Worm (Caenorhabditis elegans) whole organism, L4 larva: Measurements from ENCODE around the gene Y48C3A.14.

Source experiments
- F49E8.2 ChIP-seq: sonication (generic microtip); optimal IDR thresholded peaks from 2 replicates; lab custom pipeline; 2016; ENCODE audit warnings: missing compliant biosample characterization, mild to moderate bottlenecking, missing genetic modification characterization, borderline replicate concordance
- ZK337.2 ChIP-seq: fragments of 200-800 bp; sonication (Bioruptor generic); IDR thresholded peaks from 2 replicates; pipeline ENCODE4 v1.3.6; 2022; ENCODE audit warnings: missing genetic modification reagents, missing genetic modification characterization, missing compliant biosample characterization
- ceh-20 ChIP-seq: fragments of 200-800 bp; sonication (Bioruptor generic); IDR thresholded peaks from 2 replicates; pipeline ENCODE4 v1.3.6; 2022; ENCODE audit warnings: missing genetic modification reagents, missing genetic modification characterization, missing compliant biosample characterization
- ceh-28 ChIP-seq: fragments of 150-350 bp; optimal IDR thresholded peaks from 2 replicates; lab custom pipeline; 2014; ENCODE audit warnings: missing biosample characterization, missing genetic modification reagents, missing genetic modification characterization
- ceh-62 ChIP-seq: sonication (generic microtip); optimal IDR thresholded peaks from 2 replicates; lab custom pipeline; 2017; ENCODE audit warnings: missing biosample characterization, missing genetic modification characterization
- daf-16 ChIP-seq, 3 experiments: sonication (generic microtip); optimal IDR thresholded peaks; 2 replicates each; lab custom pipeline; 2016 to 2017; ENCODE audit warnings: missing genetic modification characterization in 3 of 3, missing genetic modification reagents in 3 of 3, mild to moderate bottlenecking in 2 of 3, missing compliant biosample characterization in 2 of 3, missing biosample characterization in 1 of 3, moderate library complexity in 1 of 3
- egl-43 ChIP-seq: fragments of 200-800 bp; sonication (Bioruptor generic); IDR thresholded peaks from 2 replicates; pipeline ENCODE4 v1.3.6; 2022; ENCODE audit warnings: missing genetic modification reagents, missing genetic modification characterization, missing compliant biosample characterization
- fkh-10 ChIP-seq: fragments of 150-350 bp; optimal IDR thresholded peaks from 2 replicates; lab custom pipeline; 2014; ENCODE audit warnings: missing biosample characterization, missing genetic modification reagents, missing genetic modification characterization
- hif-1 ChIP-seq, 2 experiments: sonication (generic microtip); optimal IDR thresholded peaks; 2 replicates each; lab custom pipeline; 2016 to 2017; ENCODE audit warnings: missing compliant biosample characterization in 2 of 2, missing genetic modification characterization in 2 of 2, missing genetic modification reagents in 2 of 2, missing genotype in 2 of 2, mild to moderate bottlenecking in 1 of 2
- hlh-11 ChIP-seq: fragments of 200-800 bp; sonication (Bioruptor generic); optimal IDR thresholded peaks from 2 replicates; lab custom pipeline; 2018; ENCODE audit warnings: mild to moderate bottlenecking, missing genetic modification characterization, missing compliant biosample characterization
- lin-15B ChIP-seq: fragments of 150-350 bp; sonication (generic microtip); optimal IDR thresholded peaks from 3 replicates; lab custom pipeline; 2014; ENCODE audit warnings: missing biosample characterization, missing genetic modification characterization
- lin-29 ChIP-seq: fragments of 200-800 bp; sonication (Bioruptor generic); IDR thresholded peaks from 2 replicates; pipeline ENCODE4 v1.3.6; 2022; ENCODE audit warnings: missing genetic modification reagents, missing genetic modification characterization, missing compliant biosample characterization
- lin-38 ChIP-seq: fragments of 200-800 bp; sonication (Bioruptor generic); IDR thresholded peaks from 2 replicates; pipeline ENCODE4 v1.3.6; 2022; ENCODE audit warnings: missing genetic modification reagents, missing genetic modification characterization, missing compliant biosample characterization
- lir-3 ChIP-seq: sonication (generic microtip); optimal IDR thresholded peaks from 2 replicates; lab custom pipeline; 2016; ENCODE audit warnings: mild to moderate bottlenecking, missing genetic modification characterization, missing compliant biosample characterization
- lsy-2 ChIP-seq, 2 experiments: fragments of 150-350 bp in 1 of 2; sonication (generic microtip) in 1 of 2; optimal IDR thresholded peaks; 2 replicates each; lab custom pipeline; 2014 to 2017; ENCODE audit warnings: missing biosample characterization in 2 of 2, missing genetic modification characterization in 2 of 2
- madf-5 ChIP-seq, 2 experiments: fragments of 200-800 bp; sonication (Bioruptor generic); IDR thresholded peaks; 2 replicates each; pipeline ENCODE4 v1.3.6; 2022; ENCODE audit warnings: missing compliant biosample characterization in 2 of 2, missing genetic modification characterization in 2 of 2
- mdl-1 ChIP-seq, 2 experiments: fragments of 150-350 bp in 1 of 2; sonication (generic microtip) in 1 of 2; optimal IDR thresholded peaks; 2 replicates each; lab custom pipeline; 2014 to 2017; ENCODE audit warnings: missing biosample characterization in 2 of 2, missing genetic modification characterization in 2 of 2
- mdt-29 ChIP-seq: fragments of 200-800 bp; sonication (Bioruptor generic); IDR thresholded peaks from 2 replicates; pipeline ENCODE4 v1.3.6; 2022; ENCODE audit warnings: missing genetic modification reagents, missing genetic modification characterization, missing compliant biosample characterization
- mes-2 ChIP-seq: sonication (generic microtip); optimal IDR thresholded peaks from 2 replicates; lab custom pipeline; 2016; ENCODE audit warnings: missing genotype, mild to moderate bottlenecking, missing genetic modification characterization, missing compliant biosample characterization; ENCODE audit not compliant: poor library complexity, severe bottlenecking
- nhr-10 ChIP-seq: fragments of 150-350 bp; optimal IDR thresholded peaks from 2 replicates; lab custom pipeline; 2014; ENCODE audit warnings: missing biosample characterization, missing genetic modification characterization
- nhr-102 ChIP-seq: sonication (generic microtip); optimal IDR thresholded peaks from 2 replicates; lab custom pipeline; 2016; ENCODE audit warnings: mild to moderate bottlenecking, missing genetic modification characterization, moderate library complexity, missing compliant biosample characterization
- nhr-28 ChIP-seq: fragments of 150-350 bp; optimal IDR thresholded peaks from 2 replicates; lab custom pipeline; 2014; ENCODE audit warnings: missing biosample characterization, missing genetic modification characterization
- nhr-77 ChIP-seq: fragments of 150-350 bp; optimal IDR thresholded peaks from 2 replicates; lab custom pipeline; 2014; ENCODE audit warnings: missing biosample characterization, missing genetic modification characterization
- pha-4 ChIP-seq, 2 experiments: fragments of 150-350 bp in 1 of 2; fragments of 200-800 bp in 1 of 2; sonication (Bioruptor generic) in 1 of 2; IDR thresholded peaks in 1 of 2; optimal IDR thresholded peaks in 1 of 2; 2 replicates each; pipeline versions ENCODE4 v1.3.6 to Lab custom; 2014 to 2022; ENCODE audit warnings: missing genetic modification characterization in 2 of 2, missing genetic modification reagents in 2 of 2, missing biosample characterization in 1 of 2, missing compliant biosample characterization in 1 of 2
- pqm-1 ChIP-seq: sonication (generic microtip); optimal IDR thresholded peaks from 2 replicates; lab custom pipeline; 2017; ENCODE audit warnings: missing biosample characterization, missing genetic modification characterization
- set-16 ChIP-seq: fragments of 200-800 bp; sonication (Bioruptor generic); IDR thresholded peaks from 2 replicates; pipeline ENCODE4 v1.3.6; 2022; ENCODE audit warnings: missing genetic modification reagents, missing genetic modification characterization, missing compliant biosample characterization

Gene Y48C3A.14

DNA sequence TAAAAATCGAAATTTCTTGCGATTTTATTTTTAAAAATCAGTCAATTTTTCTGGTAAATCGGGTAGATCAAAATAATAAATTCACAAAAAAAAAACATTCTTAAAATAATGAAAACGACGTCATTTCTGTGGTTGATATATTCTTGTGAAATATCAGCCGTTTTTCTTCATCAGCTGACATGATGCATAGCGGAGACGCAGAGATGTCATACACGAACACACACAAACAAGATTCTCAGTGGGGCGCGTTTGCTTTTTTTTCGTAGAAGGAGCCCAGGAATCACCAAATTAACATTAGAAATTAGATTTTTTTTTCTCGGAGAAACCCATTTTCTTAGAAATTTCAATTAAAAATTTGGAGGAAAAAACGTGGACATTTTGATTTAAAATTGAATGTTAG lies 58.1 kb downstream of the Y48C3A.14 start (continued):
- TF ChIP-seq lsy-2 (tag; optimal IDR thresholded peaks at IDR 0.05; lab: Kevin White, UChicago) (peak; percentile 55 to 92), fkh-10 (peak; percentile 80), ceh-62 (tag; lab: Kevin White, UChicago) (no peak), pqm-1 (tag; lab: Kevin White, UChicago) (peak; percentile 43), F49E8.2 (tag; lab: Kevin White, UChicago) (no peak), nhr-77 (peak; percentile 89), mes-2 (peak; percentile 84), ceh-20 (GFP tag; lab: Robert Waterston, UW) (peak; percentile 62), ZK337.2 (GFP tag; lab: Robert Waterston, UW) (no peak), lin-15B (tag; lab: Kevin White, UChicago) (peak; percentile 47), nhr-10 (tag; lab: Kevin White, UChicago) (no peak), mdl-1 (tag; optimal IDR thresholded peaks at IDR 0.05; lab: Kevin White, UChicago) (peak in 1 of 2 experiments; percentile 76), pha-4 (GFP tag; IDR thresholded peaks at IDR 0.05; lab: Robert Waterston, UW) (peak; percentile 18; the same call in 1 of the 2 replicates), pha-4 (tag; optimal IDR thresholded peaks at IDR 0.05; lab: Kevin White, UChicago) (peak; percentile 89), nhr-28 (tag; lab: Kevin White, UChicago) (peak; percentile 92), ceh-28 (tag; lab: Kevin White, UChicago) (no peak), lir-3 (tag; lab: Kevin White, UChicago) (no peak), hlh-11 (peak; percentile 99), hif-1 (tag; optimal IDR thresholded peaks at IDR 0.05; lab: Kevin White, UChicago) (peak in 1 of 2 experiments; percentile 70), lin-38 (GFP tag; lab: Robert Waterston, UW) (peak; percentile 94), lin-29 (GFP tag; lab: Robert Waterston, UW) (no peak), madf-5 (GFP tag; IDR thresholded peaks at IDR 0.05; lab: Robert Waterston, UW) (no peak), daf-16 (GFP tag; optimal IDR thresholded peaks at IDR 0.05; lab: Kevin White, UChicago) (peak in 1 of 2 experiments; percentile 15), daf-16 (tag; optimal IDR thresholded peaks at IDR 0.05; lab: Kevin White, UChicago) (peak; percentile 90), mdt-29 (GFP tag; lab: Robert Waterston, UW) (no peak), nhr-102 (peak; percentile 36)

DNA sequence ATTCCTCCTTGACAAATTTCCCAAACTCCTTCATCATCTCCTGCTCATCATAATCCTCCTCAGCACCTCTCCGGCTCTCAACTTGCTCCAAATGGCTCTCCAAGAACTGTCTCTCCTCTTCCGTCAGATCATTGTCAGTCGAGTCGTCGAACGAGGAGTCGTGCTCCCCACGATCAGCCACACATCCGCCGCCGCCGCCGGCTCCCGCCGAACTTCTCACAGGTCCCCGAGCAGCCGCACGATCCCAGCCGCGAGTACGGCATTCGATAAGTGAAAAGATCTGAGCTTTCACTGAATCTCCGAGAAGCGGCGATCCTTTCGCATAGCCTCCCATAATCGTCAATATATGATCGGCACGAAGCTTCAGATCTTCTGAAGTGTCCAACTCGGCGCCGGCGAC lies 61.8 kb downstream of the Y48C3A.14 start:
- no peak for TF ChIP-seq lir-3 (tag; lab: Kevin White, UChicago)
- 0 out of 2 replicates have a peak, but pooled peaks have one; percentile 7 for TF ChIP-seq egl-43 (GFP tag; lab: Robert Waterston, UW)
- no peak for TF ChIP-seq nhr-10 (tag; lab: Kevin White, UChicago)
- TF ChIP-seq set-16 = peak; percentile 92
